Fruit fly (Drosophila melanogaster) Kc167 (cell line): ENCODE results near the gene Kots.

ENCODE experiments used
- Myc ChIP-seq: fragments of >200 bp; optimal IDR thresholded peaks from 2 replicates; lab custom pipeline; 2017; ENCODE audit warnings: missing external identifiers
- Sin3A ChIP-seq: fragments of >200 bp; optimal IDR thresholded peaks from 2 replicates; lab custom pipeline; 2018; ENCODE audit warnings: missing external identifiers
- h ChIP-seq: fragments of >200 bp; optimal IDR thresholded peaks from 3 replicates; lab custom pipeline; 2018; ENCODE audit warnings: missing external identifiers
- insv ChIP-seq: fragments of >200 bp; optimal IDR thresholded peaks from 3 replicates; lab custom pipeline; 2018; ENCODE audit warnings: missing external identifiers
- psq ChIP-seq: fragments of >200 bp; optimal IDR thresholded peaks from 2 replicates; lab custom pipeline; 2017; ENCODE audit warnings: missing external identifiers
- ttk ChIP-seq: sonication (Bioruptor generic); optimal IDR thresholded peaks from 2 replicates; lab custom pipeline; 2017; ENCODE audit warnings: missing external identifiers

Kots gene

DNA sequence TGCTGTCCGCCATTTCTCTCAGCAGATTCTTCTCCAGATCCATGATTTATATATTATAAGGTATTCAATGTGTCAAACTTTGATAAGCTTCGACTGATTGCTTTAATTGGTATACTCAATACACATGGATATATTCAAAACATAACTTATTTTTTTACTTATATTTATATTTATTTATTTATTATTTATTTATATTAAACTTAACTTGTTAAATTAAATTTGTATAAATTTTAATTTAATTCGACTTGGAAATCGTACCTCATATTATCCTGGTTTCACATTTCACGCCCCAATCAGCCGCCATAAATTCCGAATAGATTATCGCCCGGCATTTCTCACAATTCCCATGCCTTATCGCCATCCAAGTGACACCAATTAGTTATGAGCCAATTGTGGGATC is 20.6 kb downstream of the Kots start, which contains the start of gene Art9:
Gene Art9 (minus strand): TSS at position 101 of the 400 bp plus-strand sequence.
- TF ChIP-seq Myc (no peak), psq (lab: Kevin White, UChicago) (no peak), insv (lab: Kevin White, UChicago) (no peak), Sin3A (lab: Kevin White, UChicago) (no peak), ttk (no peak), h (lab: Kevin White, UChicago) (no peak)

DNA sequence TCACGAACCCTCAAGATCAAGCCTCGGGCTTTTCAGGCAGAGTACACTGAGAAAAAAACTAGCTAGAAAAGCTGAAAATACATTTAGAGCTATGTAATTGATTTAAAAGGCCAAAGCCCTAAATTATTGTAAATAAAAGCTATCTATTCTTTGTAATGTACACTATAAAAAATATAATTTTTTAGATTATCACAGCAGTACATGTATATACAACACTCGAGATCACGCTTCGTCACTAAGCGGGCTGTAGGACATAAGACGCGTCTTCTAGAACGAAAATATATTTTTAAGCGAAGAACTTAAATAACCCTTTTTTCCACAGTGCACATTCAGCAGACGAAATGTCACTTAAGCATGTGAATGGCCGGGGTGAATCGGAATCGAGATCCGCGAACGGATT is 22.6 kb downstream of the Kots start:
- no peak for TF ChIP-seq insv (lab: Kevin White, UChicago)
- no peak for TF ChIP-seq Myc
- TF ChIP-seq psq (lab: Kevin White, UChicago) = no peak
- no peak for TF ChIP-seq Sin3A (lab: Kevin White, UChicago)
- no peak for TF ChIP-seq ttk
- TF ChIP-seq h (lab: Kevin White, UChicago) = no peak

DNA sequence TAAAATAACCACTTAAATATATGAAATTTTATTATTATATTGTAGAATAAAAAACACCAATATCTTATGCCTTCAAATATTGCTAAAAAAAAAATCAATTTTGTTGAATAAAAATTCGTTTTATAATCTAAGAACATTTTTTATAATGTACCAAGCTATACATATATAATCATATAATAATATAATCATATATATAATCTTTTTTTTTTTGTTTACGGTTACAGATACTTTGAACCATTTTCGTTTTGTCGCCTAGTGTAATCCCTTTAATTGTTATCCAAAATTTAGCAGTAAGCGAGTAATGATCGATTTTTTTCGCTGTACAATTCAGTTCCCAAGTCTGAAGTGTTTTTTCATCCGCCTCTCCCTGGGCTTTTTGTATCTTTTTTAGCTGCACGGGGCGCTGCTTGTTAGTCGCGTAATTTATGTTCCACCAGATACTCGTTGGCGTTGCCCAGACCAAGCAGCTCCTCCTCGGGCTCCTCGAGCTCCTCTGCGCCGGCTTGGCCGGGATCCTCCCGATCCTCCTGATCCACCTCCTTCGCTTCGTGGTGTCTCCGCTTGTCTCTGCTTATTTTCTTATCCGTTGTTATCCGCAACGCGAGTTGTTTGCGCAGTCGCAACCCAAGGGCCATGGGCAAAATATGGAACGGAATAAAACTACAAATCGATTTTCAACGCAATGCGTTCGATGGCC is 24.5 kb downstream of the Kots start:
- no peak for TF ChIP-seq ttk
- TF ChIP-seq Sin3A (lab: Kevin White, UChicago) = no peak
- no peak for TF ChIP-seq h (lab: Kevin White, UChicago)
- no peak for TF ChIP-seq psq (lab: Kevin White, UChicago)
- no peak for TF ChIP-seq insv (lab: Kevin White, UChicago)
- TF ChIP-seq Myc = no peak

DNA sequence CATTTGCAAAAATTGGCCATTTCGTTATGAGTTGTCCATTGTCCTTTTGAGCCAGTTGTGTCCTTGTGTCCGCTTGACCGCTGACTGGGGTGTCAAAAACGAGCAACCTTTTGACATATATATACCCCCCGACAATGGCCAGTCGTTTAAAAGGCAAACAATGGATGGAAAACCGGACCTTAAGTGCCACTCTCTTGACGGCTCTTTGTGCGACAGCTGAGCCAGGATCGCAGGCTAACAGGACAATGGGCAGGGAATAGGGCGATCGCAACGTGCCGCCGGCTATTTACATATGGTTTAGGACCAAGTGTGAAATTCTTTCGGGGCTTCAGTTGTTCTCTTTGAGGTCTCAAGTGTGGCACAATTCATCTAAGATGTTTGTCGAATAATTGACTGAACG is 27.7 kb downstream of the Kots start:
- TF ChIP-seq ttk (no peak), h (lab: Kevin White, UChicago) (no peak), insv (lab: Kevin White, UChicago) (no peak), Sin3A (lab: Kevin White, UChicago) (no peak), psq (lab: Kevin White, UChicago) (no peak), Myc (no peak)

DNA sequence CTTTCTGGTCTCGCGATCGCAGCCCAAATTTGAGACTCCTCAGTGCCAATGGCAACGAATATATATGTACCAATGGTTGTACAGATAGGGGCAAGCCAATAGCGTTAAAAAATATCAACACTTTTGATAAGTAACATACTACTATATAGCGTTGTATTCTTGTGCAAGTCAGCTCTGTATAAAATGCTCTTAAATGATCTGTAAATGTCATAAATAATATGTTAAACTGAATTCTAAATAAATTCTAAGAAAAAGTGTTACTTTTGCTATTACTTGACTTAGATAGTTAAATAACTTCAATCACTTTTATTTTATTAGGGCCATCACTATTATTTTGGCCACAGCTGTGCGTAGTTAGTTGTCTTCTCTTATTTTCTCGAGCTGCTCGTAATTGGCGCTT is 29.4 kb downstream of the Kots start:
- no peak for TF ChIP-seq insv (lab: Kevin White, UChicago)
- TF ChIP-seq Sin3A (lab: Kevin White, UChicago) = no peak
- no peak for TF ChIP-seq Myc
- no peak for TF ChIP-seq psq (lab: Kevin White, UChicago)
- no peak for TF ChIP-seq h (lab: Kevin White, UChicago)

DNA sequence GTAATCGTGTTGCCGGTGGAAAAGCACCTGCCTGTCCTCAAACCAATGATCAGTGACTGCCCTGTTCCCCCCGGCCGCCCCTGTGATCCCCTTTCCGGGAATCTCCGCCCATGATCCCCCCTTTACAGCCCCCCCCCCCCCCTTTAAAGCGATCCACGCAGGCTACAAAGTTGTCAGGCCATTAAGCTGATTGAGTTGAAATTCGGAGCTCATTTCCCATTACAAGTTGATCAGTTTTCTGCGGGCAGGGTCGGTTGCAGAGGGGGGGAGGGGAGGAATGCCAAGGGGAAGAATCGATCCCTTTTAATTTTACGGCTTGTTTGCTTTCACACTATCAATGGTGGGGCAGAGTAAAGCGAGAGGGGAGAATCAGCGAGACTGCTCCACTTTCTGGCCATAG is 30.0 kb downstream of the Kots start:
- no peak for TF ChIP-seq insv (lab: Kevin White, UChicago)
- TF ChIP-seq ttk = no peak
- no peak for TF ChIP-seq h (lab: Kevin White, UChicago)
- no peak for TF ChIP-seq Myc
- no peak for TF ChIP-seq psq (lab: Kevin White, UChicago)
- TF ChIP-seq Sin3A (lab: Kevin White, UChicago) = no peak

DNA sequence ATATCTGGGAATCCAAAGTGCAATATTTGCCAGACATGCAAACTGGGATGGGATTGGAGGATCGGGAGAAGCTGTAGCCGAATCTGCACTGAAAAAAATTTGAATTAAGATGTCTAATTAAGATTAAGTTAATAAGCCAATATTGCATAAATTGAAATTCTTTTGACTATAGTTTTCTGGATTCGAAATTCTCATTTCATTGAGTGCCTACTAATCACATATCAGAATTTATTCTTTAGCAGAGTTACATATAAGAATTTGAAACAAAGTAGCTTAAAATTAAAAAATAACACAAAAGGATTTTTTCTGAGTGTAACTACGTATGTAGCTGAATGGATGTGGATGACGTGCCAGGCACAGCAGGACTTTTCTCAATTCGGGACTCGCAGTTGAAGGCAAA is 32.2 kb downstream of the Kots start:
- TF ChIP-seq insv (lab: Kevin White, UChicago) (no peak), Sin3A (lab: Kevin White, UChicago) (no peak)

DNA sequence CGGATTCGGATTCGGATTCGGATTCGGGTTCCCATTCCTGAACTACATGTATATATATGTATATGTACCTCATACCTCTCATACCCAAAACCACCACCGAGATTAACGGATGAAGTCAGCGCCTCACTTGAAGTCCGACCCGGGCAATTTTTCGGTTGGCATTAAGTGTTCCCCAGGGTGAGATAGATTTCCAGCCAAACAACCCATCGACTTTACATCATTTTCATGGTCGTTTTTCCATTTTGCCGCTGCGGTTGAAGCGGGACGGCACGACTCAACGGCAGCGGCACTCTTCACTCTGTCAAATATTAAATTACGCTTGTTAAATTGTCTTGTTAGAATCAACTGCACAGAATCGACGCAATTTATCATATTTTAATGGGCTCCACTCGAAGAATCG is 33.7 kb downstream of the Kots start:
- TF ChIP-seq insv (lab: Kevin White, UChicago) = no peak
- no peak for TF ChIP-seq h (lab: Kevin White, UChicago)
- TF ChIP-seq ttk = no peak

DNA sequence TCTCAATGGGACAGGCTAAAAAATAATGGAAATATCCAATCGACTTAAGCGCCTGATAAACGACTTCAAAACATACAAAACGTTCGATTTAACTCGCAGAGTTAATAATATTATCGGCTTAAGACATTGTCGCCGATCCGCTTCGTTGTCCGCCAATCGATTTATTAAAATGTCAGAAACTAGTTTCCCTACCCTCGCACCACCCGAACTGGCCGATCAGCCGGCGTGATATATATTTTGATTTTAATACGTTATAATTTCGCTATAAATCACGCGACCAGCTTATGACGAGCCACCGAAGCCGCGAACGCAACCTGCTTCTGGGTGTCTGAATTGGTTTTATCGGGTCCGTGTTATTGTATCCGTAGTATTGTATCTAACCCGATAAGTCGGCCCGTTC is 36.4 kb downstream of the Kots start:
- TF ChIP-seq insv (lab: Kevin White, UChicago) (no peak), h (lab: Kevin White, UChicago) (no peak), Sin3A (lab: Kevin White, UChicago) (no peak), psq (lab: Kevin White, UChicago) (no peak), ttk (no peak), Myc (no peak)

DNA sequence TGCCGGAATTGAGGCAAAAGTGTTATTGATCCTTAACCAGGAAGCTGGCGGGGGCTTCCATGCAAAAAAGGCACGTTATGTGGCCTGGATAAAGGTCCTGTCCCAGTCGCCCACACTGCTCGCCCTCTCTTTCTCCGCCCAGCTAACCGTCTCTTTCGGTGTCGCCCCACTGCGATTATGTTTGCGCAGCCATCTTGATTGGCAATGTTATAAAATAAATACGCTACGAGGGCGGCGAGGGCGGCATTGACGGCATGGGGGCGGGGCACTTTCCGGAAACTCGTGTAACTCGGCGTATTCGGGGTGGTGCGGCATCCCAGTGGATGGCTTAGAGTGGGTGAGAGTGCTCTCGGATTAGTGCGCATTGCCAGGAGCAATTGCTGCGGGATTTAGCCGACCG is 40.3 kb downstream of the Kots start:
- no peak for TF ChIP-seq Sin3A (lab: Kevin White, UChicago)
- TF ChIP-seq ttk = no peak
- no peak for TF ChIP-seq insv (lab: Kevin White, UChicago)
- no peak for TF ChIP-seq psq (lab: Kevin White, UChicago)
- TF ChIP-seq Myc = no peak
- no peak for TF ChIP-seq h (lab: Kevin White, UChicago)

DNA sequence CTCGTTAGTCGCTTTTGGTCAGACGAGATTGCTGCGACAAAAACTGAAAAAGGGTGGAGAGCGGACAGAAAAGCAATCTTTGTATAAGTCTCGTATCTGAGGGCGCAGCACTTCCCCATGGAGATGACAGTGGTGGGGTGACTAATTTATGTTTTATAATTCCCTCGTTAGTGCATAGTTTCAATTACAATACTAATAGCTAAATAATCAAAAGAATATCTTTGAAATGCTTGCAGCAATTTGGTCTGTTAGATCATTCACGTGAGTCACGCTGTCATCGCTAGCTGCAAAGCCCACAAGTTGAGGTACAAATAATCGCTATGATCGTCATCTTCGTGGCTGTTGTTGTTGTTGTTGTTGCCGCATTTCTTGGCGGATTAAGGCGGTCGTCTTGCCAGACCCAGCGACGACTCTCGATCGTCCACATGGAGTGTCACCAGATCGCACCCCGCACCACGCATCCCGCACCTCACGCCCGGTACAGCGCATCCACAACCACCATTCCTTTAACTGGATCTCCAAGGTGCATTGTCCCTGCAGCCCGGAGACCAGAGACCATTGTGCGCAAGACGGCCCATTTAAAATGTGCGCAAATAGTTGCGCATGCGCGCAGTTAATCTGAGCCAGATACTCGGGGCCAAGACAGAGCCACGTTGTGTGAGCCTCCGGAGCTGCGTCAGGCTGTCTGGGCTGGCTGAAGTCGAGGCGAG is 42.0 kb downstream of the Kots start:
- TF ChIP-seq ttk (no peak), psq (lab: Kevin White, UChicago) (no peak), insv (lab: Kevin White, UChicago) (no peak), Myc (no peak)

DNA sequence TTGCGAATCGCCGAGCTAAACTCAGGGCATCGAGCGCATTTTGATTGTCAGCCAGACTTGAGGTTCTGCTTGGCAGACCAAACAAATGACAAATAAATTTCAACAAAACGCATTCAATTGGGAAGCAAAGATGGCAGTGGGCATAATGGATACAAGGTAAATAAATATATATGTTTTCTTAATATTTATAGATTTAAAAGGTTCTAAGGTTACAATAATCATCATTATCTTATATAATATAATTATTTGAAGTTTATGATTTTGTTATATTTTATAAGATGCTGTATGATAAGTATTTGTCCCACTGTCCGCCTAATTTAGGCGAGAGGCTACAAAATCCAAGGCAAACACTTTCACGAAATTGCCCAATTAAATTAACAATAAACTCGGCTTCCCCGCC is 45.9 kb downstream of the Kots start:
- no peak for TF ChIP-seq insv (lab: Kevin White, UChicago)
- no peak for TF ChIP-seq Myc
- no peak for TF ChIP-seq Sin3A (lab: Kevin White, UChicago)
- TF ChIP-seq ttk = no peak
- TF ChIP-seq psq (lab: Kevin White, UChicago) = no peak
- no peak for TF ChIP-seq h (lab: Kevin White, UChicago)

DNA sequence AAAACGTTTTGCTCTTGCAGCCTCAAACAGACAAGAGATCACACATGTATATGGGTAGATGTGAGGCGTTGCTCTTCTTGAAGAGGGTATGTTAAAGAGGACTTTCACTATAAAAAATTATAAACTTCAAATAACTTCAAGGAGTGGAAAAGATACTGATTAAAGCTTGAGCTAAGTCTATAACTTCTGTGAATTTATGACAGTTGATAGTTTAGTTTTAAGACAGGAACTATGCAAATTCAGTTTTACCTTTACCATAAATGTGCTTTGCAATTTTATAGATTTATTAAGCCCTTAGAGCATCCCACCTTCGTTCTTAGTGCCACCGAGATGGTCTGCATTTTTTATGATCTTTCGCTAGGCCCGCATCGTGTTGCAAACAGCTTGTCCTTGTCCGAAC is 47.4 kb downstream of the Kots start:
- TF ChIP-seq h (lab: Kevin White, UChicago) (no peak), Myc (no peak), ttk (no peak), insv (lab: Kevin White, UChicago) (no peak), psq (lab: Kevin White, UChicago) (no peak), Sin3A (lab: Kevin White, UChicago) (no peak)
